Worm (Caenorhabditis elegans) whole organism, early embryonic: Measurements from ENCODE around the gene brc-1.

Source experiments
- aly-1 ChIP-seq: sonication (generic microtip); optimal IDR thresholded peaks from 2 replicates; lab custom pipeline; 2016; ENCODE audit warnings: missing genetic modification characterization, missing compliant biosample characterization
- ama-1 ChIP-seq: fragments of 150-350 bp; optimal IDR thresholded peaks from 2 replicates; lab custom pipeline; 2014
- ceh-13 ChIP-seq: fragments of 200-800 bp; sonication (Bioruptor generic); optimal IDR thresholded peaks from 2 replicates; lab custom pipeline; 2018; ENCODE audit warnings: mild to moderate bottlenecking, missing genetic modification characterization, missing compliant biosample characterization

DNA sequence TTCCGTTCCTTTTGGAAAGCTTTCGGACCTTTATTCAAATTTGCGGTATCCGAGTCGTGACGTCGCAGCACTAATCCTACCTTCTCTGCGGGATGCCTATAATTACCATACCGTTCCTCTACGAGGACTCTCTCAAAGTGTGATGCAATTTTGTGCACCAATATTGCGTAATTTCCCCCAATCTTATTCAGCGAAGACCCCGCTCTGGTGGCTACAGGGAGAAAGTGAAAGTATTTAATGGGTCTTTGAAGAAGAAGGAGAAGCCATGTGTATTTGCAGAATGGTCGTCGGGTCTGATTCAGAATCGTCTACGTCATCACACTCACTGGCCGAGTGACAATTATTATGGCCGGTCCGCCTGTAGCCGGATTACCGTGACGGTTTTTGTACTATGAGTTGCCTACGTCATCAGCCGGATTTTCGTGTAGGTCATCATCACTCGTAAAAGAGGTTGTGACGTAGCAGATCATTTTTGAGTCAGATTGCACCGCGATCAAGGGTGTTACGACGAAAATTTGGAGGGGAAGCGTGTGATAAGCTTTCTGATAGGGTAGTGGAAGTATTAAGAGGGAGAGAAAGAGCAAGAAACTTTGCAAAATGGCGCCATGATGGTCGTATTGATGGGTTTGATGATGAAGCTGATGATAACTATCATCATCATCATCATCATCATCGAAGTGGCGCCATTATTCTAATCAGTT, 13.6 kb upstream of the brc-1 start:
- no peak for TF ChIP-seq ceh-13 (GFP tag; lab: Kevin White, UChicago)
- TF ChIP-seq aly-1 (tag; lab: Kevin White, UChicago) = no peak
- no peak for TF ChIP-seq ama-1 (lab: Kevin White, UChicago)
